Worm (Caenorhabditis elegans): ENCODE results near the gene rpb-8.

- TF ChIP-seq flt-1 (GFP tag; IDR thresholded peaks at IDR 0.05) (no peak), klf-2 (GFP tag; conservative IDR thresholded peaks at IDR 0.05) (no peak), tab-1 (GFP tag; IDR thresholded peaks at IDR 0.05) (no peak)
These were observed 43.5 kb upstream of the rpb-8 start for ce11 chrIII:4961281-4961680.
